Worm (Caenorhabditis elegans): Measurements from ENCODE around the gene ttbk-2.2.

- TF ChIP-seq ama-1 (optimal IDR thresholded peaks at IDR 0.05) (no peak), unc-62 (GFP tag; optimal IDR thresholded peaks at IDR 0.05) (no peak), skn-1 (tag; optimal IDR thresholded peaks at IDR 0.05) (no peak), R02D3.7 (tag; optimal IDR thresholded peaks at IDR 0.05) (no peak)
Observed at ce11 chrIV:5020533-5020932, 46.3 kb downstream of the ttbk-2.2 start, which contains the start of gene T28H11.8.

Data from whole organism, L3 larva.